Fruit fly (Drosophila melanogaster): ENCODE data around the gene FASN1.

Gene FASN1

dm6 chr2L:3037153-3037579 lies 19.2 kb upstream of the FASN1 start, which contains the start of the genes CG17260 and SerRS (continued):
- TF ChIP-seq chm (GFP tag; IDR thresholded peaks at IDR 0.05) (peak; percentile 36; the same call in 1 of the 2 replicates), gcm (GFP tag; optimal IDR thresholded peaks at IDR 0.05) (peak; percentile 85), zf30C (GFP tag; optimal IDR thresholded peaks at IDR 0.05) (no peak), Mad (GFP tag; optimal IDR thresholded peaks at IDR 0.05) (peak; percentile 93), Nf-YC (tag; optimal IDR thresholded peaks at IDR 0.05) (peak; percentile 86), hth (optimal IDR thresholded peaks at IDR 0.05) (no peak), nerfin-1 (tag; optimal IDR thresholded peaks at IDR 0.05) (peak; percentile 87), cas (GFP tag; IDR thresholded peaks at IDR 0.05) (peak; percentile 77; the same call in 1 of the 2 replicates), hbn (GFP tag; IDR thresholded peaks at IDR 0.05; ENCODE audit: partially characterized antibody) (peak; percentile 50), CG9609 (GFP tag; optimal IDR thresholded peaks at IDR 0.05) (peak; percentile 85), CG2875 (GFP tag; optimal IDR thresholded peaks at IDR 0.05) (peak; percentile 75), CG2678 (tag; optimal IDR thresholded peaks at IDR 0.05) (peak; percentile 94), CG33213 (GFP tag; optimal IDR thresholded peaks at IDR 0.05) (peak; percentile 84), slp2 (GFP tag; optimal IDR thresholded peaks at IDR 0.05) (peak; percentile 91), CG17361 (GFP tag; IDR thresholded peaks at IDR 0.05) (peak; percentile 96), CG13123 (GFP tag; optimal IDR thresholded peaks at IDR 0.05) (peak; percentile 85), CG10366 (GFP tag; IDR thresholded peaks at IDR 0.05) (peak; percentile 90), CG13624 (GFP tag; optimal IDR thresholded peaks at IDR 0.05) (peak; percentile 95), Dfd (GFP tag; optimal IDR thresholded peaks at IDR 0.05) (peak in 1 of 2 experiments; percentile 28), D19A (tag; optimal IDR thresholded peaks at IDR 0.05) (no peak), en (GFP tag; optimal IDR thresholded peaks at IDR 0.05) (peak; percentile 89), dmrt99B (tag; optimal IDR thresholded peaks at IDR 0.05) (no peak), pfk (GFP tag; optimal IDR thresholded peaks at IDR 0.05) (peak; percentile 29), CG11247 (GFP tag; IDR thresholded peaks at IDR 0.05) (peak; percentile 88), CG4617 (GFP tag; optimal IDR thresholded peaks at IDR 0.05; ENCODE audit: borderline replicate concordance) (peak; percentile 93), Atf-2 (GFP tag; optimal IDR thresholded peaks at IDR 0.05) (peak; percentile 91), dan (GFP tag; IDR thresholded peaks at IDR 0.05) (peak; percentile 86), unc-4 (GFP tag; IDR thresholded peaks at IDR 0.05; ENCODE audit: partially characterized antibody) (peak; percentile 56), CG1647 (GFP tag; optimal IDR thresholded peaks at IDR 0.05) (peak; percentile 89), NC2β (GFP tag; optimal IDR thresholded peaks at IDR 0.05) (peak; percentile 86), CG7786 (GFP tag; optimal IDR thresholded peaks at IDR 0.05) (peak; percentile 94), CG34422 (GFP tag; IDR thresholded peaks at IDR 0.05) (peak; percentile 95), bowl (GFP tag; IDR thresholded peaks at IDR 0.05) (peak; percentile 26; the same call in 1 of the 2 replicates), CG4820 (GFP tag; optimal IDR thresholded peaks at IDR 0.05) (peak; percentile 88), CG3281 (GFP tag; optimal IDR thresholded peaks at IDR 0.05) (peak; percentile 89), CG6654 (GFP tag; optimal IDR thresholded peaks at IDR 0.05) (peak; percentile 65), CG8089 (GFP tag; optimal IDR thresholded peaks at IDR 0.05) (peak; percentile 83), CG32767 (GFP tag; IDR thresholded peaks at IDR 0.05) (peak; percentile 84; the same call in 1 of the 2 replicates), oc (tag; optimal IDR thresholded peaks at IDR 0.05) (no peak), kay (GFP tag; optimal IDR thresholded peaks at IDR 0.05) (peak; percentile 95), Dref (GFP tag; IDR thresholded peaks at IDR 0.05) (peak; percentile 25; the same call in 1 of the 2 replicates), CG16815 (GFP tag; optimal IDR thresholded peaks at IDR 0.05) (peak; percentile 91), phol (tag; optimal IDR thresholded peaks at IDR 0.05) (peak; percentile 96), D19B (GFP tag; optimal IDR thresholded peaks at IDR 0.05) (peak; percentile 80), Ets65A (GFP tag) (peak; percentile 100), CG11560 (tag; IDR thresholded peaks at IDR 0.05) (peak; percentile 86), p53 (GFP tag; optimal IDR thresholded peaks at IDR 0.05) (peak; percentile 63), repo (GFP tag; optimal IDR thresholded peaks at IDR 0.05) (peak; percentile 68), CG14667 (GFP tag; IDR thresholded peaks at IDR 0.05) (peak; percentile 94), CG11456 (GFP tag; IDR thresholded peaks at IDR 0.05) (peak; percentile 89), MTF-1 (GFP tag; optimal IDR thresholded peaks at IDR 0.05; ENCODE audit: borderline replicate concordance) (peak; percentile 34)
